Fruit fly (Drosophila melanogaster): ENCODE measurements around the gene cad.

Gene cad

dm6 chr2L:20780768-20781167 is 10.2 kb downstream of the cad start (continued):
- peak; percentile 72 for TF ChIP-seq odd (GFP tag; optimal IDR thresholded peaks at IDR 0.05)
- TF ChIP-seq CG13624 (GFP tag; optimal IDR thresholded peaks at IDR 0.05): peak; percentile 27
- peak; percentile 2 for TF ChIP-seq CG18476 (GFP tag; optimal IDR thresholded peaks at IDR 0.05)
- TF ChIP-seq ab (GFP tag; optimal IDR thresholded peaks at IDR 0.05): no peak
- TF ChIP-seq ac (GFP tag; optimal IDR thresholded peaks at IDR 0.05): peak; percentile 82
- no peak for TF ChIP-seq wor (GFP tag; IDR thresholded peaks at IDR 0.05)
- TF ChIP-seq tna (GFP tag; IDR thresholded peaks at IDR 0.05; ENCODE audit: partially characterized antibody): no peak
- peak; percentile 62 for TF ChIP-seq Awh (GFP tag; IDR thresholded peaks at IDR 0.05)
- peak; percentile 11 for TF ChIP-seq gro (GFP tag; optimal IDR thresholded peaks at IDR 0.05)
- no peak for TF ChIP-seq prd (optimal IDR thresholded peaks at IDR 0.05)
- TF ChIP-seq prd (GFP tag; IDR thresholded peaks at IDR 0.05): peak; percentile 66
- TF ChIP-seq Rx (GFP tag; IDR thresholded peaks at IDR 0.05): 0 out of 2 replicates have a peak, but pooled peaks have one; percentile 20
- peak; percentile 78 for TF ChIP-seq CG17359 (tag; optimal IDR thresholded peaks at IDR 0.05)
- TF ChIP-seq CG12942 (GFP tag; optimal IDR thresholded peaks at IDR 0.05): peak; percentile 24
- no peak for TF ChIP-seq H15 (GFP tag; IDR thresholded peaks at IDR 0.05)
- TF ChIP-seq Atf-2 (GFP tag; optimal IDR thresholded peaks at IDR 0.05): peak; percentile 39
- peak; percentile 78 for TF ChIP-seq CG1233 (GFP tag; optimal IDR thresholded peaks at IDR 0.05)
- TF ChIP-seq seq (GFP tag; IDR thresholded peaks at IDR 0.05): 0 out of 2 replicates have a peak, but pooled peaks have one; percentile 33
- peak; percentile 66 for TF ChIP-seq dmrt11E (tag; optimal IDR thresholded peaks at IDR 0.05)
- TF ChIP-seq H2.0 (GFP tag; IDR thresholded peaks at IDR 0.05): no peak
- peak; percentile 49 for TF ChIP-seq sqz (GFP tag; optimal IDR thresholded peaks at IDR 0.05)
- peak; percentile 52 for TF ChIP-seq CG11504 (tag; optimal IDR thresholded peaks at IDR 0.05)
- no peak for TF ChIP-seq h (optimal IDR thresholded peaks at IDR 0.05)
- TF ChIP-seq CG9727 (GFP tag; optimal IDR thresholded peaks at IDR 0.05): peak; percentile 87
- peak; percentile 19 for TF ChIP-seq CG8388 (GFP tag; optimal IDR thresholded peaks at IDR 0.05)
- TF ChIP-seq pfk (GFP tag; optimal IDR thresholded peaks at IDR 0.05): peak; percentile 47
- peak; percentile 61 for TF ChIP-seq CG15011 (GFP tag; optimal IDR thresholded peaks at IDR 0.05)
- TF ChIP-seq pnt (GFP tag; optimal IDR thresholded peaks at IDR 0.05): peak; percentile 51
- peak; percentile 47 for TF ChIP-seq sd (tag; optimal IDR thresholded peaks at IDR 0.05)
- no peak for TF ChIP-seq CG14667 (GFP tag; IDR thresholded peaks at IDR 0.05)
- TF ChIP-seq ara (GFP tag; IDR thresholded peaks at IDR 0.05): peak; percentile 50; the same call in 1 of the 2 replicates
- TF ChIP-seq NfI (GFP tag; optimal IDR thresholded peaks at IDR 0.05): peak; percentile 35
- TF ChIP-seq CG13296 (GFP tag; optimal IDR thresholded peaks at IDR 0.05): peak; percentile 74
- no peak for TF ChIP-seq Chrac-16 (GFP tag; optimal IDR thresholded peaks at IDR 0.05)
- peak; percentile 67 for TF ChIP-seq CG2202 (tag; optimal IDR thresholded peaks at IDR 0.05)
- TF ChIP-seq CG10654 (GFP tag; optimal IDR thresholded peaks at IDR 0.05): peak; percentile 32
- TF ChIP-seq eyg (GFP tag; optimal IDR thresholded peaks at IDR 0.05): peak; percentile 48
- peak; percentile 82 for TF ChIP-seq CG1603 (tag; optimal IDR thresholded peaks at IDR 0.05)
- TF ChIP-seq CG6854 (GFP tag; optimal IDR thresholded peaks at IDR 0.05): peak; percentile 17
- TF ChIP-seq CG17912 (GFP tag; optimal IDR thresholded peaks at IDR 0.05): peak; percentile 51
- peak; percentile 71 for TF ChIP-seq btn (GFP tag; optimal IDR thresholded peaks at IDR 0.05)
- TF ChIP-seq fd96Cb (tag; optimal IDR thresholded peaks at IDR 0.05): peak; percentile 18
- no peak for TF ChIP-seq Sin3A (optimal IDR thresholded peaks at IDR 0.05)
- TF ChIP-seq CG15696 (tag; optimal IDR thresholded peaks at IDR 0.05): peak; percentile 90
- TF ChIP-seq CG3995 (GFP tag; optimal IDR thresholded peaks at IDR 0.05): no peak
- 0 out of 2 replicates have a peak, but pooled peaks have one; percentile 18 for TF ChIP-seq Nf-YA (GFP tag; IDR thresholded peaks at IDR 0.05)
- peak; percentile 51 for TF ChIP-seq CG12219 (GFP tag; optimal IDR thresholded peaks at IDR 0.05)
- peak; percentile 59 for TF ChIP-seq CG1792 (GFP tag; optimal IDR thresholded peaks at IDR 0.05)
- TF ChIP-seq shn (GFP tag; optimal IDR thresholded peaks at IDR 0.05): peak; percentile 28
- TF ChIP-seq CG7839 (tag; optimal IDR thresholded peaks at IDR 0.05): peak; percentile 32
- TF ChIP-seq Hmr (GFP tag; optimal IDR thresholded peaks at IDR 0.05): peak; percentile 82
- peak; percentile 66 for TF ChIP-seq disco-r (GFP tag; optimal IDR thresholded peaks at IDR 0.05)

Data from whole organism, embryonic.